Worm (Caenorhabditis elegans) whole organism, L4 larva: Measurements from ENCODE around the gene ssq-1.

Experiments used
- T26A8.4 ChIP-seq: fragments of 200-800 bp; sonication (Bioruptor generic); IDR thresholded peaks from 2 replicates; pipeline ENCODE4 v1.3.6; 2022; ENCODE audit warnings: missing genetic modification characterization, missing compliant biosample characterization
- daf-19 ChIP-seq: fragments of 200-800 bp; sonication (Bioruptor generic); conservative IDR thresholded peaks from 2 replicates; pipeline ENCODE4 v1.3.6; 2022; ENCODE audit warnings: missing genetic modification characterization, missing compliant biosample characterization
- duxl-1 ChIP-seq: sonication (generic microtip); optimal IDR thresholded peaks from 2 replicates; lab custom pipeline; 2016; ENCODE audit warnings: mild to moderate bottlenecking, missing genetic modification characterization, moderate library complexity, missing compliant biosample characterization; ENCODE audit not compliant: poor library complexity
- mep-1 ChIP-seq: fragments of 150-350 bp; sonication (generic microtip); optimal IDR thresholded peaks from 3 replicates; lab custom pipeline; 2014; ENCODE audit warnings: missing biosample characterization, missing genetic modification characterization
- sdz-12 ChIP-seq: fragments of 200-800 bp; sonication (Bioruptor generic); optimal IDR thresholded peaks from 2 replicates; lab custom pipeline; 2018; ENCODE audit warnings: mild to moderate bottlenecking, missing genetic modification characterization, missing compliant biosample characterization
- skn-1 ChIP-seq: fragments of 150-350 bp; optimal IDR thresholded peaks from 2 replicates; lab custom pipeline; 2014; ENCODE audit warnings: missing biosample characterization, missing genetic modification characterization
- unc-62 ChIP-seq, 3 experiments: fragments of 150-350 bp in 1 of 3; sonication (generic microtip); optimal IDR thresholded peaks in 2 of 3; peaks in 1 of 3; 1 replicate in 1 of 3; 2 replicates in 2 of 3; lab custom pipeline; 2014 to 2017; ENCODE audit warnings: missing biosample characterization in 3 of 3, missing genetic modification characterization in 3 of 3, missing genetic modification reagents in 3 of 3, missing genotype in 1 of 3
- ztf-11 ChIP-seq: fragments of 150-350 bp; optimal IDR thresholded peaks from 2 replicates; lab custom pipeline; 2014; ENCODE audit warnings: missing biosample characterization, missing genetic modification characterization

DNA sequence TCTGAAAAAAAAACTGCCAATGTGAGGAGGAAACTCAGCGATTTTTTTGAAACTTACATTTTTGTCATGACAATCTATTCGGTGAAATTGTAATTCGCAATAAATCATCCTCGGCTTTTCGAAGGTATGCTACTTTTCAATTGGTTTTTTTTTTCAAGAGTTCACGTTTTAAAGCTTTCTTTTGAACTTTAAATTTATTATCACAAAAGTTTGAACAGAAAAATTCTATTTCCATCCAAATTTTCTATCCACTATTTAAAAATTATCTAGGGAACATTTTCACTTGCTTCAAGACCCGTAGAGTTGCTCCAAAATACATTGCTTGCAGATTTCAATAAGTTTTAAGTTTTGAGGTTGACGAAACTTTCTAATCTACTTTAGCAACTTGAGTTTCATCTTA is 5.8 kb upstream of the ssq-1 start, which contains the start of gene K07F5.6:
- no peak for TF ChIP-seq daf-19 (GFP tag; lab: Robert Waterston, UW)
- TF ChIP-seq T26A8.4 (GFP tag; lab: Robert Waterston, UW): no peak
- no peak for TF ChIP-seq ztf-11 (tag; lab: Kevin White, UChicago)
- no peak for TF ChIP-seq duxl-1 (tag; lab: Kevin White, UChicago)
- no peak for TF ChIP-seq skn-1 (tag; lab: Kevin White, UChicago)
- no peak for TF ChIP-seq mep-1 (tag; lab: Kevin White, UChicago)
- TF ChIP-seq sdz-12: no peak
- no peak for TF ChIP-seq unc-62 (GFP tag; optimal IDR thresholded peaks at IDR 0.05 in 1 of 2; lab: Kevin White, UChicago)
- TF ChIP-seq unc-62 (tag; optimal IDR thresholded peaks at IDR 0.05; lab: Kevin White, UChicago): no peak
